Worm (Caenorhabditis elegans) whole organism, midembryonic: ENCODE data around the gene clec-148.

Experiments
- flt-1 ChIP-seq: fragments of 200-800 bp; sonication (Bioruptor generic); IDR thresholded peaks from 2 replicates; pipeline ENCODE4 v1.3.6; 2022; ENCODE audit warnings: missing genetic modification characterization, missing compliant biosample characterization
- med-1 ChIP-seq: sonication (generic microtip); optimal IDR thresholded peaks from 2 replicates; lab custom pipeline; 2017; ENCODE audit warnings: missing genetic modification characterization, mild to moderate bottlenecking, missing compliant biosample characterization, antibody characterized with exemption, missing genetic modification reagents; ENCODE audit not compliant: insufficient read depth
- tab-1 ChIP-seq: fragments of 200-800 bp; sonication (Bioruptor generic); IDR thresholded peaks from 2 replicates; pipeline ENCODE4 v1.3.6; 2022; ENCODE audit warnings: missing genetic modification characterization, missing compliant biosample characterization

DNA sequence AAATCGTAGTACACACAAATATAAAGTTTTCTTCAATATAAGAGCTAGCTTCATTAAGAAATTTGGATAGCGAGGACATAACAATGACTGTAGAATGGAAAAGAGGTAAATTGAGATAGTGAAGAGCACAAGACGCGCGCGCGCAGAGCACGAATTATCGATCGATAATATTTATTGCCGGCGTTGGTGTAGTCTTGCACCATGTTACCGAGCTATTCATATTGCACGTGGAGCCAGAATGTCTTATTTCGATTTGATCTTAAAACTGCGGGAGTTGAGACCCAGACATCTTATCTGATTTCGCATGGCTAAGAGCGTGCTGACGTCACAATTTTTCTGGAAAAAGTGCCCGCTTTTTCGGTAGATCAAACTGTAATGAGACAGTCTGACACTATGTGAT, 6.2 kb downstream of the clec-148 start, which contains the start of gene F40G9.18:
- TF ChIP-seq tab-1 (GFP tag; lab: Robert Waterston, UW), result no peak
- no peak for TF ChIP-seq flt-1
- no peak for TF ChIP-seq med-1 (GFP tag; lab: Kevin White, UChicago)
